Fruit fly (Drosophila melanogaster) whole organism, embryonic: ENCODE measurements around the gene ScpX.

Experiments
- C15 ChIP-seq: fragments of 200-800 bp; sonication (Bioruptor generic); IDR thresholded peaks from 3 replicates; pipeline ENCODE4 v1.3.6; 2022; ENCODE audit warnings: missing biosample characterization, missing genetic modification characterization
- CG12155 ChIP-seq: fragments of 200-800 bp; sonication (Bioruptor generic); optimal IDR thresholded peaks from 3 replicates; lab custom pipeline; 2016; ENCODE audit warnings: missing biosample characterization, missing genetic modification characterization
- CG12659 ChIP-seq: fragments of 200-800 bp; sonication (Bioruptor generic); optimal IDR thresholded peaks from 3 replicates; lab custom pipeline; 2017; ENCODE audit warnings: mild to moderate bottlenecking, missing biosample characterization, missing genetic modification reagents, missing genetic modification characterization
- CG15073 ChIP-seq: fragments of 200-800 bp; sonication (Bioruptor generic); optimal IDR thresholded peaks from 2 replicates; lab custom pipeline; 2016; ENCODE audit warnings: missing biosample characterization, missing genetic modification characterization
- CG15479 ChIP-seq: fragments of 200-800 bp; sonication (Bioruptor generic); optimal IDR thresholded peaks from 3 replicates; lab custom pipeline; 2019; ENCODE audit warnings: missing biosample characterization, mild to moderate bottlenecking, missing genetic modification characterization, moderate library complexity
- CG2199 ChIP-seq: fragments of 200-800 bp; sonication (Bioruptor generic); IDR thresholded peaks from 3 replicates; pipeline ENCODE4 v1.3.6; 2022; ENCODE audit warnings: missing biosample characterization, missing genetic modification characterization
- CG31224 ChIP-seq: fragments of 200-800 bp; sonication (Bioruptor generic); IDR thresholded peaks from 2 replicates; pipeline ENCODE4 v1.3.6; 2022; ENCODE audit warnings: missing biosample characterization, missing genetic modification characterization
- CG4328 ChIP-seq: fragments of 200-800 bp; sonication (Bioruptor generic); optimal IDR thresholded peaks from 3 replicates; lab custom pipeline; 2017; ENCODE audit warnings: missing biosample characterization, missing genetic modification reagents, missing genetic modification characterization
- CG4424 ChIP-seq: fragments of 200-800 bp; sonication (Bioruptor generic); optimal IDR thresholded peaks from 3 replicates; lab custom pipeline; 2016; ENCODE audit warnings: missing biosample characterization, missing genetic modification characterization
- CG4730 ChIP-seq: fragments of 200-800 bp; sonication (Bioruptor generic); IDR thresholded peaks from 2 replicates; pipeline ENCODE4 v1.3.6; 2022; ENCODE audit warnings: missing biosample characterization, missing genetic modification characterization
- CG4820 ChIP-seq: fragments of 200-800 bp; sonication (Bioruptor generic); optimal IDR thresholded peaks from 3 replicates; lab custom pipeline; 2016; ENCODE audit warnings: missing biosample characterization, missing genetic modification characterization
- CG6791 ChIP-seq: fragments of 200-800 bp; sonication (Bioruptor generic); IDR thresholded peaks from 3 replicates; pipeline ENCODE4 v1.3.6; 2022; ENCODE audit warnings: missing biosample characterization, missing genetic modification characterization; ENCODE audit not compliant: partially characterized antibody
- CG7271 ChIP-seq: fragments of 200-800 bp; sonication (Bioruptor generic); optimal IDR thresholded peaks from 2 replicates; lab custom pipeline; 2018; ENCODE audit warnings: missing biosample characterization, mild to moderate bottlenecking, missing genetic modification characterization, moderate library complexity
- CG7987 ChIP-seq: fragments of 200-800 bp; sonication (Bioruptor generic); optimal IDR thresholded peaks from 2 replicates; lab custom pipeline; 2018; ENCODE audit warnings: missing biosample characterization, mild to moderate bottlenecking, missing genetic modification characterization, moderate library complexity
- CG8388 ChIP-seq: fragments of 200-800 bp; sonication (Bioruptor generic); optimal IDR thresholded peaks from 2 replicates; lab custom pipeline; 2019; ENCODE audit warnings: missing biosample characterization, mild to moderate bottlenecking, missing genetic modification characterization, moderate library complexity
- CG9932 ChIP-seq: fragments of 200-800 bp; sonication (Bioruptor generic); IDR thresholded peaks from 2 replicates; pipeline ENCODE4 v1.3.6; 2022; ENCODE audit warnings: missing biosample characterization, missing genetic modification characterization
- H15 ChIP-seq: fragments of 200-800 bp; sonication (Bioruptor generic); IDR thresholded peaks from 3 replicates; pipeline ENCODE4 v1.3.6; 2022; ENCODE audit warnings: missing biosample characterization, missing genetic modification characterization
- Hey ChIP-seq: fragments of 200-800 bp; sonication (Bioruptor generic); optimal IDR thresholded peaks from 3 replicates; lab custom pipeline; 2018; ENCODE audit warnings: missing biosample characterization, mild to moderate bottlenecking, missing genetic modification characterization
- Hmx ChIP-seq: fragments of 200-800 bp; sonication (Bioruptor generic); optimal IDR thresholded peaks from 2 replicates; lab custom pipeline; 2016; ENCODE audit warnings: missing biosample characterization, missing genetic modification characterization
- Hr78 ChIP-seq, 2 experiments: fragments of 200-800 bp in 1 of 2; fragments of >200 bp in 1 of 2; sonication (Bioruptor generic) in 1 of 2; optimal IDR thresholded peaks; 2 replicates each; lab custom pipeline; 2017 to 2019; ENCODE audit warnings: missing biosample characterization in 2 of 2, missing genetic modification characterization in 2 of 2, mild to moderate bottlenecking in 1 of 2, moderate library complexity in 1 of 2
- Mad ChIP-seq: fragments of 200-800 bp; sonication (Bioruptor generic); optimal IDR thresholded peaks from 2 replicates; lab custom pipeline; 2016; ENCODE audit warnings: missing biosample characterization, missing genetic modification characterization
- Mes4 ChIP-seq: fragments of 200-800 bp; sonication (Bioruptor generic); optimal IDR thresholded peaks from 2 replicates; lab custom pipeline; 2016; ENCODE audit warnings: missing biosample characterization, missing genetic modification characterization
- Myb ChIP-seq: fragments of 200-800 bp; sonication (Bioruptor generic); optimal IDR thresholded peaks from 2 replicates; lab custom pipeline; 2016; ENCODE audit warnings: missing biosample characterization, missing genetic modification characterization
- Nf-YB ChIP-seq: fragments of 200-800 bp; sonication (Bioruptor generic); optimal IDR thresholded peaks from 3 replicates; lab custom pipeline; 2019; ENCODE audit warnings: missing biosample characterization, mild to moderate bottlenecking, missing genetic modification characterization, moderate library complexity
- Nf-YC ChIP-seq: fragments of 200-800 bp; optimal IDR thresholded peaks from 3 replicates; lab custom pipeline; 2019; ENCODE audit warnings: missing biosample characterization, mild to moderate bottlenecking, missing genetic modification characterization, moderate library complexity
- NfI ChIP-seq: fragments of 200-800 bp; sonication (Bioruptor generic); optimal IDR thresholded peaks from 3 replicates; lab custom pipeline; 2018; ENCODE audit warnings: missing biosample characterization, mild to moderate bottlenecking, missing genetic modification characterization, moderate library complexity
- Sin3A ChIP-seq: fragments of >200 bp; optimal IDR thresholded peaks from 2 replicates; lab custom pipeline; 2018
- ab ChIP-seq: fragments of 200-800 bp; sonication (Bioruptor generic); optimal IDR thresholded peaks from 2 replicates; lab custom pipeline; 2016; ENCODE audit warnings: missing biosample characterization, missing genetic modification characterization
- abd-A ChIP-seq: fragments of 200-800 bp; sonication (Bioruptor generic); optimal IDR thresholded peaks from 3 replicates; lab custom pipeline; 2019; ENCODE audit warnings: missing biosample characterization, mild to moderate bottlenecking, missing genetic modification characterization, moderate library complexity
- al ChIP-seq: fragments of 200-800 bp; sonication (Bioruptor generic); IDR thresholded peaks from 2 replicates; pipeline ENCODE4 v1.3.6; 2022; ENCODE audit warnings: missing biosample characterization, missing genetic modification characterization
- bigmax ChIP-seq: fragments of 200-800 bp; sonication (Bioruptor generic); optimal IDR thresholded peaks from 2 replicates; lab custom pipeline; 2018; ENCODE audit warnings: missing biosample characterization, mild to moderate bottlenecking, missing genetic modification characterization
- bowl ChIP-seq: fragments of 200-800 bp; sonication (Bioruptor generic); IDR thresholded peaks from 2 replicates; pipeline ENCODE4 v1.3.6; 2022; ENCODE audit warnings: missing biosample characterization, missing genetic modification characterization
- chif ChIP-seq, 2 experiments: fragments of 200-800 bp; sonication (Bioruptor generic); optimal IDR thresholded peaks; 3 replicates each; lab custom pipeline; 2016; ENCODE audit warnings: missing biosample characterization in 2 of 2, missing genetic modification characterization in 2 of 2
- crol ChIP-seq: fragments of 200-800 bp; sonication (Bioruptor generic); IDR thresholded peaks from 2 replicates; pipeline ENCODE4 v1.3.6; 2022; ENCODE audit warnings: missing biosample characterization, missing genetic modification characterization
- fru ChIP-seq: fragments of >200 bp; optimal IDR thresholded peaks from 2 replicates; lab custom pipeline; 2017
- gsb-n ChIP-seq: fragments of 200-800 bp; sonication (Bioruptor generic); optimal IDR thresholded peaks from 3 replicates; lab custom pipeline; 2018; ENCODE audit warnings: missing biosample characterization, mild to moderate bottlenecking, missing genetic modification characterization
- hkb ChIP-seq, 2 experiments: fragments of 200-800 bp in 1 of 2; fragments of >200 bp in 1 of 2; sonication (Bioruptor generic) in 1 of 2; IDR thresholded peaks in 1 of 2; optimal IDR thresholded peaks in 1 of 2; 2 replicates each; pipeline versions ENCODE4 v1.3.6 to Lab custom; 2017 to 2022; ENCODE audit warnings: missing biosample characterization in 1 of 2, missing genetic modification characterization in 1 of 2
- nerfin-1 ChIP-seq: fragments of 200-800 bp; sonication (Bioruptor generic); optimal IDR thresholded peaks from 3 replicates; lab custom pipeline; 2019; ENCODE audit warnings: missing biosample characterization, mild to moderate bottlenecking, missing genetic modification characterization, moderate library complexity
- oc ChIP-seq: fragments of 200-800 bp; sonication (Bioruptor generic); optimal IDR thresholded peaks from 2 replicates; lab custom pipeline; 2018; ENCODE audit warnings: missing biosample characterization, mild to moderate bottlenecking, missing genetic modification characterization, moderate library complexity
- p53 ChIP-seq: fragments of 200-800 bp; sonication (Bioruptor generic); optimal IDR thresholded peaks from 2 replicates; lab custom pipeline; 2016; ENCODE audit warnings: missing biosample characterization, missing genetic modification characterization
- pho ChIP-seq: fragments of 200-800 bp; sonication (Bioruptor generic); optimal IDR thresholded peaks from 2 replicates; lab custom pipeline; 2016; ENCODE audit warnings: missing biosample characterization, missing genetic modification characterization
- pros ChIP-seq: fragments of 200-800 bp; sonication (Bioruptor generic); optimal IDR thresholded peaks from 3 replicates; lab custom pipeline; 2019; ENCODE audit warnings: missing biosample characterization, mild to moderate bottlenecking, missing genetic modification characterization, moderate library complexity
- repo ChIP-seq: fragments of 200-800 bp; sonication (Bioruptor generic); optimal IDR thresholded peaks from 2 replicates; lab custom pipeline; 2016; ENCODE audit warnings: missing biosample characterization, missing genetic modification characterization
- row ChIP-seq: fragments of 200-800 bp; sonication (Bioruptor generic); IDR thresholded peaks from 3 replicates; pipeline ENCODE4 v1.3.6; 2022; ENCODE audit warnings: missing biosample characterization, missing genetic modification characterization
- sc ChIP-seq, 3 experiments: fragments of >200 bp in 2 of 3; fragments of 200-800 bp in 1 of 3; sonication (Bioruptor generic) in 1 of 3; optimal IDR thresholded peaks; 2 replicates in 2 of 3; 3 replicates in 1 of 3; lab custom pipeline; 2017; ENCODE audit warnings: mild to moderate bottlenecking in 1 of 3, missing biosample characterization in 1 of 3, missing genetic modification characterization in 1 of 3, missing genetic modification reagents in 1 of 3
- stwl ChIP-seq: fragments of 200-800 bp; sonication (Bioruptor generic); optimal IDR thresholded peaks from 3 replicates; lab custom pipeline; 2018; ENCODE audit warnings: missing biosample characterization, mild to moderate bottlenecking, missing genetic modification characterization, moderate library complexity
- tll ChIP-seq, 2 experiments: fragments of 200-800 bp in 1 of 2; fragments of >200 bp in 1 of 2; sonication (Bioruptor generic) in 1 of 2; optimal IDR thresholded peaks; 2 replicates each; lab custom pipeline; 2017 to 2019; ENCODE audit warnings: missing biosample characterization in 2 of 2, missing genetic modification characterization in 2 of 2, mild to moderate bottlenecking in 1 of 2, moderate library complexity in 1 of 2
- ttk ChIP-seq: fragments of 200-800 bp; sonication (Bioruptor generic); IDR thresholded peaks from 2 replicates; pipeline ENCODE4 v2.1.2; 2022; ENCODE audit warnings: missing biosample characterization, missing genetic modification characterization
- twi ChIP-seq: fragments of 200-800 bp; optimal IDR thresholded peaks from 2 replicates; lab custom pipeline; 2019; ENCODE audit warnings: missing biosample characterization, mild to moderate bottlenecking, missing genetic modification characterization, moderate library complexity
- usp ChIP-seq: fragments of >200 bp; optimal IDR thresholded peaks from 2 replicates; lab custom pipeline; 2017; ENCODE audit warnings: missing biosample characterization, missing genetic modification characterization
- zf30C ChIP-seq: fragments of 200-800 bp; sonication (Bioruptor generic); optimal IDR thresholded peaks from 3 replicates; lab custom pipeline; 2018; ENCODE audit warnings: missing biosample characterization, mild to moderate bottlenecking, missing genetic modification characterization

The ScpX gene

DNA sequence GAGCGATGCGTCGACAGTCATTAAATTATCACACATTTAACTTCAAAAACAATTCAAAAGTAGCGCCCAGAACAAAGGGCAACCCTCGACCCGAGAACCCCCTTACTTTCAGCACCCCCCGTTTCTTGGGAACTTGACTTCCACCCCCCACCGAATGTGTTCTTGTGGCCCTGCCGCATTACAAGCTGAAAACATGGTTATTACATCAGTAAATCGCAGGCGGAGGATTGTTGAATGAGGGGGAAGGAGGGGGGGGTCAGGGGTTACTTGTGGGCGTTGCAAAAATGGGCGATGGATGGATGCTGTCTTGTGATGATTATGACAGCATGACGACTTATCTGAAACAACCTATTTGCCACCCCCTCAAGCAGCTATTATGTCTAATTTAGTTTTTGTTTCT, 15.8 kb upstream of the ScpX start:
- TF ChIP-seq CG7271 (tag; lab: Kevin White, UChicago) (no peak), Sin3A (lab: Kevin White, UChicago) (no peak), ab (GFP tag; lab: Kevin White, UChicago) (no peak), tll (GFP tag; optimal IDR thresholded peaks at IDR 0.05; lab: Kevin White, UChicago) (peak in 1 of 2 experiments; percentile 59), row (GFP tag; lab: Robert Waterston, UW) (no peak), abd-A (tag; lab: Kevin White, UChicago) (peak; percentile 92), sc (optimal IDR thresholded peaks at IDR 0.05; lab: Kevin White, UChicago) (no peak), sc (GFP tag; optimal IDR thresholded peaks at IDR 0.05; lab: Kevin White, UChicago) (no peak), CG6791 (GFP tag; lab: Robert Waterston, UW) (no peak), CG31224 (GFP tag; lab: Robert Waterston, UW) (no peak), Mes4 (no peak), gsb-n (peak; percentile 48), CG12155 (no peak), fru (no peak), pho (GFP tag; lab: Kevin White, UChicago) (no peak), stwl (no peak), oc (tag; lab: Kevin White, UChicago) (peak; percentile 79), CG9932 (GFP tag; lab: Robert Waterston, UW) (no peak), Myb (GFP tag; lab: Kevin White, UChicago) (no peak), repo (GFP tag; lab: Kevin White, UChicago) (no peak), Nf-YC (peak; percentile 29), Hmx (GFP tag; lab: Kevin White, UChicago) (no peak), zf30C (GFP tag; lab: Kevin White, UChicago) (no peak), Nf-YB (no peak), chif (GFP tag; optimal IDR thresholded peaks at IDR 0.05; lab: Kevin White, UChicago) (no peak), C15 (GFP tag; lab: Robert Waterston, UW) (no peak), CG2199 (GFP tag; lab: Robert Waterston, UW) (no peak), al (no peak), CG12659 (GFP tag; lab: Kevin White, UChicago) (no peak), NfI (GFP tag; lab: Kevin White, UChicago) (no peak), CG15073 (no peak), crol (GFP tag; lab: Robert Waterston, UW) (peak; percentile 83), bowl (GFP tag; lab: Robert Waterston, UW) (no peak), Hey (tag; lab: Kevin White, UChicago) (peak; percentile 18), usp (no peak), Mad (GFP tag; lab: Kevin White, UChicago) (no peak), twi (tag; lab: Kevin White, UChicago) (no peak), CG4820 (GFP tag; lab: Kevin White, UChicago) (no peak), Hr78 (GFP tag; optimal IDR thresholded peaks at IDR 0.05; lab: Kevin White, UChicago) (no peak), CG4328 (GFP tag; lab: Kevin White, UChicago) (no peak), CG4424 (no peak), CG4730 (no peak), nerfin-1 (peak; percentile 11), p53 (no peak), ttk (no peak), pros (GFP tag; lab: Kevin White, UChicago) (peak; percentile 68), hkb (optimal IDR thresholded peaks at IDR 0.05; lab: Kevin White, UChicago) (no peak), hkb (GFP tag; IDR thresholded peaks at IDR 0.05; lab: Robert Waterston, UW) (0 out of 2 replicates have a peak, but pooled peaks have one; percentile 36), CG7987 (no peak), CG8388 (GFP tag; lab: Kevin White, UChicago) (no peak), CG15479 (GFP tag; lab: Kevin White, UChicago) (no peak), H15 (GFP tag; lab: Robert Waterston, UW) (no peak), bigmax (GFP tag; lab: Kevin White, UChicago) (no peak)
